Fruit fly (Drosophila melanogaster): ENCODE measurements around the gene CG32857.

DNA sequence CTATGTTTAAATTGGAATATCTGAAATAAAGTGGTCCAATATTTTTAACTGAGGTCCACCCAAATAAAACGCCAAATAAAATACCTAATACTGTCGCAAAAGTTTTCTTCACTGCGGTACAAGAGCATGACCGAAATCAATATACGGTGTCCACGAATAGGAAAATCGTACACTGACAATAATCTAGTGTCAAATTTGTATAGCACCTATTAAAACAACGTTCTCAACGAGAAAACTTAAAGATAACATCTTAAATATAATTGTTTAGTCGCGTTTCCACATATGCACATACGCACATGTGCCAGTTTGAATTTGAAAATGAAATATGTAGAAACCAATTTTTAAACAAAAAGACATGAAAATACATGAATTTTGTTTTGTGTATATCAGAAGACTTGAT is 14.0 kb upstream of the CG32857 start:
- TF ChIP-seq CG8478 (optimal IDR thresholded peaks at IDR 0.05) (no peak), EcR (GFP tag; optimal IDR thresholded peaks at IDR 0.05) (no peak), Dll (optimal IDR thresholded peaks at IDR 0.05) (no peak)

Data from whole organism.